Worm (Caenorhabditis elegans) whole organism, mixed stage, embryonic: ENCODE data around the gene srh-39.

Source experiments
- M03D4.4 ChIP-seq: sonication (generic microtip); optimal IDR thresholded peaks from 2 replicates; lab custom pipeline; 2017; ENCODE audit warnings: mild to moderate bottlenecking, missing genetic modification characterization, missing compliant biosample characterization
- blmp-1 ChIP-seq: fragments of 150-350 bp; optimal IDR thresholded peaks from 2 replicates; lab custom pipeline; 2014; ENCODE audit warnings: missing biosample characterization, missing genetic modification characterization
- elt-1 ChIP-seq: sonication (generic microtip); optimal IDR thresholded peaks from 2 replicates; lab custom pipeline; 2017; ENCODE audit warnings: missing genetic modification characterization, mild to moderate bottlenecking, missing compliant biosample characterization, antibody characterized with exemption, moderate library complexity, borderline replicate concordance; ENCODE audit not compliant: insufficient read depth
- mep-1 ChIP-seq: fragments of 150-350 bp; optimal IDR thresholded peaks from 2 replicates; lab custom pipeline; 2017; ENCODE audit warnings: missing biosample characterization, missing genetic modification reagents, missing genetic modification characterization, inconsistent platforms
- nhr-76 ChIP-seq: sonication (generic microtip); optimal IDR thresholded peaks from 2 replicates; lab custom pipeline; 2017; ENCODE audit warnings: missing biosample characterization, missing genetic modification characterization
- snpc-4 ChIP-seq: fragments of 150-350 bp; optimal IDR thresholded peaks from 2 replicates; lab custom pipeline; 2014; ENCODE audit warnings: missing biosample characterization, missing genetic modification characterization
- tbx-8 ChIP-seq: fragments of 200-800 bp; sonication (Bioruptor generic); optimal IDR thresholded peaks from 2 replicates; lab custom pipeline; 2018; ENCODE audit warnings: mild to moderate bottlenecking, missing genetic modification characterization, moderate library complexity, missing compliant biosample characterization

DNA sequence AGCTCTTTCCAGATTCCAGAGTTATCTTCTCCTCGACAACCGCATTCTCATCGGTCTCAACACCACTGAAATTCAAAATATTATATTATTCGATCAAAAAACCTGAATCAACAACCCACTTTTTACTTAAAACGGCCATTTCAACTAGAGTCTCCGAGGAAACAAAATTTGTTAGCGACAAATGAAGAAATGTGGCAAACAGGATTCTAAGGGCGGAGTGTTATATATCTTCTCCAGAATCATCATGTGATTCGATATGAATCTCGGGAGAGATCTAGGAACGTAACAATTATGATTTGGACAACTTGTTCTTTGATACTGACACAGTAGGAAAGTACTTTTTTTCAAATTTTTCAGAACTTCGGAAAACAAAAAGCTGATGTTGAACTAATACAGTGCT is 10.9 kb upstream of the srh-39 start:
- no peak for TF ChIP-seq M03D4.4 (tag; lab: Kevin White, UChicago)
- TF ChIP-seq snpc-4 (tag; lab: Kevin White, UChicago), result no peak
- TF ChIP-seq elt-1, result peak; percentile 63
- no peak for TF ChIP-seq mep-1 (tag; lab: Kevin White, UChicago)
- no peak for TF ChIP-seq nhr-76 (tag; lab: Kevin White, UChicago)
- no peak for TF ChIP-seq blmp-1 (tag; lab: Kevin White, UChicago)
- no peak for TF ChIP-seq tbx-8 (GFP tag; lab: Kevin White, UChicago)
